Fruit fly (Drosophila melanogaster) whole organism, embryonic: Measurements from ENCODE around the gene CG15330.

Experiments
- Adf1 ChIP-seq: fragments of 200-800 bp; sonication (Bioruptor generic); IDR thresholded peaks from 2 replicates; pipeline ENCODE4 v1.3.6; 2022; ENCODE audit warnings: missing biosample characterization, missing genetic modification characterization
- Atf-2 ChIP-seq: fragments of 200-800 bp; sonication (Bioruptor generic); optimal IDR thresholded peaks from 2 replicates; lab custom pipeline; 2016; ENCODE audit warnings: missing biosample characterization, missing genetic modification characterization
- BEAF-32 ChIP-seq: fragments of 200-800 bp; sonication (Bioruptor generic); optimal IDR thresholded peaks from 3 replicates; lab custom pipeline; 2017; ENCODE audit warnings: missing biosample characterization, missing genetic modification characterization, mild to moderate bottlenecking, moderate library complexity, missing genetic modification reagents
- Bgb ChIP-seq: fragments of 200-800 bp; sonication (Bioruptor generic); IDR thresholded peaks from 2 replicates; pipeline ENCODE4 v1.3.6; 2022; ENCODE audit warnings: missing biosample characterization, missing genetic modification characterization; ENCODE audit not compliant: partially characterized antibody
- Bteb2 ChIP-seq: fragments of 200-800 bp; sonication (Bioruptor generic); optimal IDR thresholded peaks from 2 replicates; lab custom pipeline; 2016; ENCODE audit warnings: missing biosample characterization, missing genetic modification characterization
- CG10274 ChIP-seq: fragments of 200-800 bp; sonication (Bioruptor generic); optimal IDR thresholded peaks from 3 replicates; lab custom pipeline; 2017; ENCODE audit warnings: missing biosample characterization, mild to moderate bottlenecking, missing genetic modification characterization
- CG11456 ChIP-seq: fragments of 200-800 bp; sonication (Bioruptor generic); IDR thresholded peaks from 3 replicates; pipeline ENCODE4 v1.3.6; 2022; ENCODE audit warnings: missing biosample characterization, missing genetic modification characterization
- CG14710 ChIP-seq: fragments of 200-800 bp; sonication (Bioruptor generic); optimal IDR thresholded peaks from 3 replicates; lab custom pipeline; 2019; ENCODE audit warnings: missing biosample characterization, mild to moderate bottlenecking, missing genetic modification characterization, moderate library complexity
- CG1602 ChIP-seq: fragments of 200-800 bp; sonication (Bioruptor generic); optimal IDR thresholded peaks from 3 replicates; lab custom pipeline; 2016; ENCODE audit warnings: missing biosample characterization, missing genetic modification characterization
- CG17612 ChIP-seq: fragments of 200-800 bp; sonication (Bioruptor generic); IDR thresholded peaks from 2 replicates; pipeline ENCODE4 v1.3.6; 2022; ENCODE audit warnings: missing biosample characterization, missing genetic modification characterization
- CG18476 ChIP-seq: fragments of 200-800 bp; sonication (Bioruptor generic); optimal IDR thresholded peaks from 2 replicates; lab custom pipeline; 2016; ENCODE audit warnings: missing biosample characterization, mild to moderate bottlenecking, missing genetic modification characterization
- CG3838 ChIP-seq: fragments of 200-800 bp; sonication (Bioruptor generic); optimal IDR thresholded peaks from 3 replicates; lab custom pipeline; 2016; ENCODE audit warnings: missing biosample characterization, missing genetic modification characterization
- CG42726 ChIP-seq: fragments of 200-800 bp; sonication (Bioruptor generic); IDR thresholded peaks from 2 replicates; pipeline ENCODE4 v1.3.6; 2022; ENCODE audit warnings: missing biosample characterization, missing genetic modification characterization; ENCODE audit not compliant: partially characterized antibody
- CG5180 ChIP-seq: fragments of 200-800 bp; sonication (Bioruptor generic); optimal IDR thresholded peaks from 3 replicates; lab custom pipeline; 2017; ENCODE audit warnings: missing biosample characterization, missing genetic modification characterization, mild to moderate bottlenecking, moderate library complexity, missing genetic modification reagents
- CG7963 ChIP-seq: fragments of 200-800 bp; sonication (Bioruptor generic); IDR thresholded peaks from 3 replicates; pipeline ENCODE4 v1.3.6; 2022; ENCODE audit warnings: missing biosample characterization, missing genetic modification characterization; ENCODE audit not compliant: partially characterized antibody
- CG8765 ChIP-seq: fragments of 200-800 bp; sonication (Bioruptor generic); IDR thresholded peaks from 2 replicates; pipeline ENCODE4 v1.3.6; 2022; ENCODE audit warnings: missing biosample characterization, missing genetic modification characterization
- CG9609 ChIP-seq: fragments of 200-800 bp; sonication (Bioruptor generic); optimal IDR thresholded peaks from 3 replicates; lab custom pipeline; 2016; ENCODE audit warnings: missing biosample characterization, missing genetic modification characterization
- CG9797 ChIP-seq: fragments of 200-800 bp; sonication (Bioruptor generic); optimal IDR thresholded peaks from 3 replicates; lab custom pipeline; 2018; ENCODE audit warnings: missing biosample characterization, mild to moderate bottlenecking, missing genetic modification characterization
- Camta ChIP-seq: fragments of 200-800 bp; sonication (Bioruptor generic); optimal IDR thresholded peaks from 2 replicates; lab custom pipeline; 2016; ENCODE audit warnings: missing biosample characterization, missing genetic modification characterization
- CkIIα-i1 ChIP-seq: fragments of 200-800 bp; sonication (Bioruptor generic); IDR thresholded peaks from 2 replicates; pipeline ENCODE4 v1.3.6; 2022; ENCODE audit warnings: missing biosample characterization, missing genetic modification characterization
- Doc3 ChIP-seq: fragments of 200-800 bp; sonication (Bioruptor generic); IDR thresholded peaks from 3 replicates; pipeline ENCODE4 v1.3.6; 2022; ENCODE audit warnings: missing biosample characterization, missing genetic modification characterization; ENCODE audit not compliant: partially characterized antibody
- Dref ChIP-seq: fragments of 200-800 bp; sonication (Bioruptor generic); IDR thresholded peaks from 2 replicates; pipeline ENCODE4 v1.3.6; 2022; ENCODE audit warnings: missing biosample characterization, missing genetic modification characterization
- Fer1 ChIP-seq: fragments of 200-800 bp; sonication (Bioruptor generic); optimal IDR thresholded peaks from 2 replicates; lab custom pipeline; 2017; ENCODE audit warnings: missing biosample characterization, mild to moderate bottlenecking, missing genetic modification characterization
- HLH3B ChIP-seq: fragments of 200-800 bp; sonication (Bioruptor generic); IDR thresholded peaks from 2 replicates; pipeline ENCODE4 v1.3.6; 2022; ENCODE audit warnings: missing biosample characterization, missing genetic modification characterization
- Hr3 ChIP-seq: fragments of 200-800 bp; sonication (Bioruptor generic); optimal IDR thresholded peaks from 3 replicates; lab custom pipeline; 2016; ENCODE audit warnings: missing biosample characterization, missing genetic modification characterization
- Hr39 ChIP-seq: fragments of >200 bp; optimal IDR thresholded peaks from 2 replicates; lab custom pipeline; 2017
- Ssrp ChIP-seq: fragments of 200-800 bp; sonication (Bioruptor generic); optimal IDR thresholded peaks from 2 replicates; lab custom pipeline; 2018; ENCODE audit warnings: missing biosample characterization, mild to moderate bottlenecking, missing genetic modification characterization, moderate library complexity
- Taf1 ChIP-seq: fragments of 200-800 bp; sonication (Bioruptor generic); IDR thresholded peaks from 2 replicates; pipeline ENCODE4 v1.3.6; 2022; ENCODE audit warnings: missing biosample characterization, missing genetic modification characterization
- YL-1 ChIP-seq: fragments of 200-800 bp; sonication (Bioruptor generic); optimal IDR thresholded peaks from 3 replicates; lab custom pipeline; 2017; ENCODE audit warnings: missing biosample characterization, mild to moderate bottlenecking, missing genetic modification characterization
- al ChIP-seq: fragments of 200-800 bp; sonication (Bioruptor generic); IDR thresholded peaks from 2 replicates; pipeline ENCODE4 v1.3.6; 2022; ENCODE audit warnings: missing biosample characterization, missing genetic modification characterization
- bcd ChIP-seq: fragments of 200-800 bp; sonication (Bioruptor generic); optimal IDR thresholded peaks from 2 replicates; lab custom pipeline; 2017; ENCODE audit warnings: missing biosample characterization, mild to moderate bottlenecking, missing genetic modification characterization
- danr ChIP-seq: fragments of 200-800 bp; sonication (Bioruptor generic); IDR thresholded peaks from 2 replicates; pipeline ENCODE4 v1.3.6; 2022; ENCODE audit warnings: missing biosample characterization, missing genetic modification characterization
- dmrt99B ChIP-seq: fragments of 200-800 bp; sonication (Bioruptor generic); optimal IDR thresholded peaks from 2 replicates; lab custom pipeline; 2018; ENCODE audit warnings: missing biosample characterization, mild to moderate bottlenecking, missing genetic modification characterization, moderate library complexity
- esg ChIP-seq: fragments of 200-800 bp; sonication (Bioruptor generic); conservative IDR thresholded peaks from 2 replicates; pipeline ENCODE4 v1.3.6; 2022; ENCODE audit warnings: missing biosample characterization, missing genetic modification characterization
- eve ChIP-seq, 2 experiments: fragments of >200 bp; optimal IDR thresholded peaks; 2 replicates each; lab custom pipeline; 2017; ENCODE audit warnings: missing biosample characterization in 2 of 2, missing genetic modification characterization in 2 of 2
- ftz-f1 ChIP-seq: fragments of 200-800 bp; sonication (Bioruptor generic); optimal IDR thresholded peaks from 2 replicates; lab custom pipeline; 2016; ENCODE audit warnings: missing biosample characterization, missing genetic modification characterization
- fu2 ChIP-seq: fragments of 200-800 bp; sonication (Bioruptor generic); optimal IDR thresholded peaks from 2 replicates; lab custom pipeline; 2016; ENCODE audit warnings: missing biosample characterization, missing genetic modification characterization
- grn ChIP-seq: fragments of 200-800 bp; sonication (Bioruptor generic); optimal IDR thresholded peaks from 3 replicates; lab custom pipeline; 2017; ENCODE audit warnings: missing biosample characterization, missing genetic modification characterization
- hkb ChIP-seq, 2 experiments: fragments of 200-800 bp in 1 of 2; fragments of >200 bp in 1 of 2; sonication (Bioruptor generic) in 1 of 2; IDR thresholded peaks in 1 of 2; optimal IDR thresholded peaks in 1 of 2; 2 replicates each; pipeline versions ENCODE4 v1.3.6 to Lab custom; 2017 to 2022; ENCODE audit warnings: missing biosample characterization in 1 of 2, missing genetic modification characterization in 1 of 2
- repo ChIP-seq: fragments of 200-800 bp; sonication (Bioruptor generic); optimal IDR thresholded peaks from 2 replicates; lab custom pipeline; 2016; ENCODE audit warnings: missing biosample characterization, missing genetic modification characterization
- ro ChIP-seq: fragments of 200-800 bp; sonication (Bioruptor generic); IDR thresholded peaks from 2 replicates; pipeline ENCODE4 v1.3.6; 2022; ENCODE audit warnings: missing biosample characterization, missing genetic modification characterization
- sd ChIP-seq: fragments of 200-800 bp; sonication (Bioruptor generic); optimal IDR thresholded peaks from 3 replicates; lab custom pipeline; 2018; ENCODE audit warnings: missing biosample characterization, mild to moderate bottlenecking, missing genetic modification characterization, moderate library complexity
- sima ChIP-seq: fragments of 200-800 bp; sonication (Bioruptor generic); optimal IDR thresholded peaks from 2 replicates; lab custom pipeline; 2016; ENCODE audit warnings: missing biosample characterization, missing genetic modification characterization
- slou ChIP-seq: fragments of 200-800 bp; sonication (Bioruptor generic); optimal IDR thresholded peaks from 3 replicates; lab custom pipeline; 2016; ENCODE audit warnings: missing biosample characterization, missing genetic modification characterization
- tin ChIP-seq: fragments of 200-800 bp; sonication (Bioruptor generic); optimal IDR thresholded peaks from 3 replicates; lab custom pipeline; 2016; ENCODE audit warnings: missing biosample characterization, missing genetic modification characterization
- trem ChIP-seq: fragments of 200-800 bp; optimal IDR thresholded peaks from 3 replicates; lab custom pipeline; 2019; ENCODE audit warnings: missing biosample characterization, mild to moderate bottlenecking, missing genetic modification characterization, moderate library complexity
- tup ChIP-seq: fragments of 200-800 bp; sonication (Bioruptor generic); optimal IDR thresholded peaks from 2 replicates; lab custom pipeline; 2016; ENCODE audit warnings: missing biosample characterization, mild to moderate bottlenecking, missing genetic modification characterization, moderate library complexity
- unc-4 ChIP-seq: fragments of 200-800 bp; sonication (Bioruptor generic); IDR thresholded peaks from 2 replicates; pipeline ENCODE4 v1.3.6; 2022; ENCODE audit warnings: missing biosample characterization, missing genetic modification characterization; ENCODE audit not compliant: partially characterized antibody
- unpg ChIP-seq: fragments of 200-800 bp; sonication (Bioruptor generic); optimal IDR thresholded peaks from 3 replicates; lab custom pipeline; 2018; ENCODE audit warnings: missing biosample characterization, mild to moderate bottlenecking, missing genetic modification characterization, moderate library complexity

The CG15330 gene

dm6 chrX:7933210-7933915 lies 22.5 kb upstream of the CG15330 start, which contains the start of the genes Dhdds and RpS14a (continued):
- no peak for TF ChIP-seq ftz-f1 (GFP tag; lab: Kevin White, UChicago)
- TF ChIP-seq tin (GFP tag; lab: Kevin White, UChicago) = peak; percentile 17
- no peak for TF ChIP-seq esg (GFP tag; lab: Robert Waterston, UW)
- TF ChIP-seq CG14710 (tag; lab: Kevin White, UChicago) = peak; percentile 90
- peak; percentile 30 for TF ChIP-seq Bteb2 (GFP tag; lab: Kevin White, UChicago)
- TF ChIP-seq Hr39 = no peak
- no peak for TF ChIP-seq dmrt99B (tag; lab: Kevin White, UChicago)
- TF ChIP-seq CG5180 (GFP tag; lab: Kevin White, UChicago) = no peak
- TF ChIP-seq CG11456 (GFP tag; lab: Robert Waterston, UW) = peak; percentile 52; the same call in 1 of the 3 replicates
- no peak for TF ChIP-seq danr (GFP tag; lab: Robert Waterston, UW)
- 0 out of 2 replicates have a peak, but pooled peaks have one; percentile 31 for TF ChIP-seq CG42726 (GFP tag; lab: Robert Waterston, UW)
- no peak for TF ChIP-seq ro (GFP tag; lab: Robert Waterston, UW)
- peak; percentile 22 for TF ChIP-seq CG3838 (GFP tag; lab: Kevin White, UChicago)
- TF ChIP-seq Taf1 (GFP tag; lab: Robert Waterston, UW) = no peak
- peak; percentile 27 for TF ChIP-seq tup
- peak; percentile 51 for TF ChIP-seq slou (GFP tag; lab: Kevin White, UChicago)
- TF ChIP-seq CG9797 (GFP tag; lab: Kevin White, UChicago) = peak; percentile 92
- TF ChIP-seq fu2 = no peak
- no peak for TF ChIP-seq CG17612
- peak; percentile 71 for TF ChIP-seq unc-4 (GFP tag; lab: Robert Waterston, UW)
- TF ChIP-seq al (GFP tag; lab: Robert Waterston, UW) = no peak
- peak; percentile 9 for TF ChIP-seq sd (tag; lab: Kevin White, UChicago)
- TF ChIP-seq unpg (GFP tag; lab: Kevin White, UChicago) = peak; percentile 50
- peak; percentile 73 for TF ChIP-seq Dref (GFP tag; lab: Robert Waterston, UW)
- peak; percentile 44; the same call in 1 of the 3 replicates for TF ChIP-seq CG7963 (GFP tag; lab: Robert Waterston, UW)
- TF ChIP-seq bcd (GFP tag; lab: Kevin White, UChicago) = peak; percentile 88
- no peak for TF ChIP-seq Ssrp (tag; lab: Kevin White, UChicago)
- TF ChIP-seq trem (tag; lab: Kevin White, UChicago) = peak; percentile 74
- TF ChIP-seq CG10274 (GFP tag; lab: Kevin White, UChicago) = peak; percentile 33
- TF ChIP-seq CkIIα-i1 (GFP tag; lab: Robert Waterston, UW) = no peak
- no peak for TF ChIP-seq CG1602
- TF ChIP-seq hkb (optimal IDR thresholded peaks at IDR 0.05; lab: Kevin White, UChicago) = peak; percentile 95
- peak; percentile 46; the same call in 1 of the 2 replicates for TF ChIP-seq hkb (GFP tag; IDR thresholded peaks at IDR 0.05; lab: Robert Waterston, UW)
- peak; percentile 72 for TF ChIP-seq Bgb (GFP tag; lab: Robert Waterston, UW)
- peak; percentile 67 for TF ChIP-seq Fer1
- no peak for TF ChIP-seq sima (GFP tag; lab: Kevin White, UChicago)
- TF ChIP-seq Camta (GFP tag; lab: Kevin White, UChicago) = peak; percentile 59
- peak; percentile 98 for TF ChIP-seq BEAF-32 (GFP tag; lab: Kevin White, UChicago)
- peak; percentile 25 for TF ChIP-seq Hr3 (GFP tag; lab: Kevin White, UChicago)
- TF ChIP-seq Doc3 (GFP tag; lab: Robert Waterston, UW) = peak; percentile 69; the same call in 2 of the 3 replicates
- TF ChIP-seq grn (GFP tag; lab: Kevin White, UChicago) = peak; percentile 5
- TF ChIP-seq CG18476 (GFP tag; lab: Kevin White, UChicago) = peak; percentile 44
- no peak for TF ChIP-seq Adf1 (GFP tag; lab: Robert Waterston, UW)
- TF ChIP-seq repo (GFP tag; lab: Kevin White, UChicago) = no peak
- peak; percentile 17 for TF ChIP-seq Atf-2 (GFP tag; lab: Kevin White, UChicago)
- TF ChIP-seq YL-1 (GFP tag; lab: Kevin White, UChicago) = peak; percentile 63
- TF ChIP-seq CG9609 (GFP tag; lab: Kevin White, UChicago) = peak; percentile 41
- TF ChIP-seq HLH3B (GFP tag; lab: Robert Waterston, UW) = no peak
- TF ChIP-seq eve (GFP tag; optimal IDR thresholded peaks at IDR 0.05; lab: Kevin White, UChicago) = no peak
- TF ChIP-seq CG8765 (GFP tag; lab: Robert Waterston, UW) = no peak
